Fruit fly (Drosophila melanogaster) whole organism, prepupa: ENCODE data around the gene CG14275.

ENCODE experiments used
- Blimp-1 ChIP-seq: fragments of 200-800 bp; sonication (Bioruptor generic); optimal IDR thresholded peaks from 3 replicates; lab custom pipeline; 2017; ENCODE audit warnings: missing biosample characterization, missing genetic modification characterization, mild to moderate bottlenecking, moderate library complexity, missing genetic modification reagents
- CG11762 ChIP-seq: fragments of 200-800 bp; sonication (Bioruptor generic); optimal IDR thresholded peaks from 3 replicates; lab custom pipeline; 2016; ENCODE audit warnings: missing biosample characterization, missing genetic modification characterization; ENCODE audit not compliant: insufficient read depth
- CG11902 ChIP-seq: fragments of 200-800 bp; sonication (Bioruptor generic); optimal IDR thresholded peaks from 3 replicates; lab custom pipeline; 2016; ENCODE audit warnings: missing biosample characterization, missing genetic modification characterization
- CG15336 ChIP-seq: fragments of 200-800 bp; sonication (Bioruptor generic); IDR thresholded peaks from 2 replicates; pipeline ENCODE4 v1.3.6; 2022; ENCODE audit warnings: missing biosample characterization, missing genetic modification characterization
- CG16779 ChIP-seq: fragments of 200-800 bp; sonication (Bioruptor generic); optimal IDR thresholded peaks from 3 replicates; lab custom pipeline; 2017; ENCODE audit warnings: missing biosample characterization, mild to moderate bottlenecking, missing genetic modification characterization
- CG3032 ChIP-seq: fragments of 200-800 bp; optimal IDR thresholded peaks from 2 replicates; lab custom pipeline; 2019; ENCODE audit warnings: missing biosample characterization, mild to moderate bottlenecking, missing genetic modification characterization, moderate library complexity
- CG32006 ChIP-seq: fragments of 200-800 bp; sonication (Bioruptor generic); optimal IDR thresholded peaks from 3 replicates; lab custom pipeline; 2017; ENCODE audit warnings: missing biosample characterization, mild to moderate bottlenecking, missing genetic modification characterization
- CG34406 ChIP-seq: fragments of 200-800 bp; sonication (Bioruptor generic); optimal IDR thresholded peaks from 3 replicates; lab custom pipeline; 2016; ENCODE audit warnings: missing biosample characterization, missing genetic modification characterization
- CG4318 ChIP-seq: fragments of 200-800 bp; sonication (Bioruptor generic); optimal IDR thresholded peaks from 3 replicates; lab custom pipeline; 2017; ENCODE audit warnings: missing biosample characterization, mild to moderate bottlenecking, missing genetic modification characterization
- CG6163 ChIP-seq: fragments of 200-800 bp; sonication (Bioruptor generic); IDR thresholded peaks from 3 replicates; pipeline ENCODE4 v1.3.6; 2022; ENCODE audit warnings: missing biosample characterization, missing genetic modification characterization
- CG6276 ChIP-seq: fragments of 200-800 bp; sonication (Bioruptor generic); optimal IDR thresholded peaks from 2 replicates; lab custom pipeline; 2017; ENCODE audit warnings: missing biosample characterization, mild to moderate bottlenecking, missing genetic modification characterization
- CG6808 ChIP-seq: fragments of 200-800 bp; sonication (Bioruptor generic); optimal IDR thresholded peaks from 3 replicates; lab custom pipeline; 2017; ENCODE audit warnings: missing biosample characterization, missing genetic modification characterization, mild to moderate bottlenecking, moderate library complexity, missing genetic modification reagents
- CG6854 ChIP-seq: fragments of 200-800 bp; sonication (Bioruptor generic); optimal IDR thresholded peaks from 2 replicates; lab custom pipeline; 2017; ENCODE audit warnings: missing biosample characterization, mild to moderate bottlenecking, missing genetic modification characterization
- CG8119 ChIP-seq: fragments of 200-800 bp; sonication (Bioruptor generic); IDR thresholded peaks from 3 replicates; pipeline ENCODE4 v1.3.6; 2022; ENCODE audit warnings: missing biosample characterization, missing genetic modification characterization
- CG8632 ChIP-seq: fragments of 200-800 bp; sonication (Bioruptor generic); optimal IDR thresholded peaks from 3 replicates; lab custom pipeline; 2016; ENCODE audit warnings: missing biosample characterization, missing genetic modification characterization
- CG9139 ChIP-seq: fragments of 200-800 bp; sonication (Bioruptor generic); optimal IDR thresholded peaks from 3 replicates; lab custom pipeline; 2017; ENCODE audit warnings: missing biosample characterization, mild to moderate bottlenecking, missing genetic modification characterization
- Eip75B ChIP-seq: fragments of 200-800 bp; sonication (Bioruptor generic); optimal IDR thresholded peaks from 3 replicates; lab custom pipeline; 2016; ENCODE audit warnings: missing biosample characterization, missing genetic modification characterization
- Eip78C ChIP-seq: fragments of 200-800 bp; sonication (Bioruptor generic); peaks from one replicate; lab custom pipeline; 2016; ENCODE audit warnings: missing biosample characterization, missing genetic modification characterization
- Ets96B ChIP-seq: fragments of 200-800 bp; optimal IDR thresholded peaks from 2 replicates; lab custom pipeline; 2019; ENCODE audit warnings: missing biosample characterization, mild to moderate bottlenecking, missing genetic modification characterization, moderate library complexity
- Gug ChIP-seq: fragments of 200-800 bp; sonication (Bioruptor generic); IDR thresholded peaks from 2 replicates; pipeline ENCODE4 v1.3.6; 2022; ENCODE audit warnings: missing biosample characterization, missing genetic modification characterization
- Hr39 ChIP-seq: fragments of 200-800 bp; sonication (Bioruptor generic); optimal IDR thresholded peaks from 2 replicates; lab custom pipeline; 2016; ENCODE audit warnings: missing biosample characterization, missing genetic modification characterization
- Hr4 ChIP-seq: fragments of 200-800 bp; sonication (Bioruptor generic); optimal IDR thresholded peaks from 3 replicates; lab custom pipeline; 2016; ENCODE audit warnings: missing biosample characterization, missing genetic modification characterization
- Smox ChIP-seq: fragments of 200-800 bp; sonication (Bioruptor generic); optimal IDR thresholded peaks from 3 replicates; lab custom pipeline; 2016; ENCODE audit warnings: missing biosample characterization, missing genetic modification characterization
- Sox14 ChIP-seq: fragments of 200-800 bp; sonication (Bioruptor generic); optimal IDR thresholded peaks from 3 replicates; lab custom pipeline; 2016; ENCODE audit warnings: missing biosample characterization, missing genetic modification characterization
- acj6 ChIP-seq: fragments of 200-800 bp; sonication (Bioruptor generic); optimal IDR thresholded peaks from 3 replicates; lab custom pipeline; 2016; ENCODE audit warnings: missing biosample characterization, missing genetic modification characterization
- cyc ChIP-seq: fragments of 200-800 bp; sonication (Bioruptor generic); optimal IDR thresholded peaks from 3 replicates; lab custom pipeline; 2016; ENCODE audit warnings: missing biosample characterization, missing genetic modification characterization
- dac ChIP-seq: fragments of 200-800 bp; sonication (Bioruptor generic); optimal IDR thresholded peaks from 2 replicates; lab custom pipeline; 2017; ENCODE audit warnings: missing biosample characterization, mild to moderate bottlenecking, missing genetic modification characterization
- dsx ChIP-seq: fragments of 200-800 bp; optimal IDR thresholded peaks from 3 replicates; lab custom pipeline; 2019; ENCODE audit warnings: missing biosample characterization, mild to moderate bottlenecking, missing genetic modification characterization, moderate library complexity; ENCODE audit not compliant: poor library complexity, severe bottlenecking
- eg ChIP-seq: fragments of 200-800 bp; sonication (Bioruptor generic); IDR thresholded peaks from 3 replicates; pipeline ENCODE4 v1.3.6; 2022; ENCODE audit warnings: missing biosample characterization, missing genetic modification characterization
- esn ChIP-seq: fragments of 200-800 bp; sonication (Bioruptor generic); optimal IDR thresholded peaks from 2 replicates; lab custom pipeline; 2016; ENCODE audit warnings: missing biosample characterization, mild to moderate bottlenecking, missing genetic modification characterization, moderate library complexity
- fd59A ChIP-seq: fragments of 200-800 bp; sonication (Bioruptor generic); optimal IDR thresholded peaks from 2 replicates; lab custom pipeline; 2017; ENCODE audit warnings: missing biosample characterization, mild to moderate bottlenecking, missing genetic modification characterization, missing genetic modification reagents
- fkh ChIP-seq: fragments of 200-800 bp; sonication (Bioruptor generic); optimal IDR thresholded peaks from 3 replicates; lab custom pipeline; 2017; ENCODE audit warnings: missing biosample characterization, mild to moderate bottlenecking, missing genetic modification characterization, moderate library complexity
- lz ChIP-seq: fragments of 200-800 bp; sonication (Bioruptor generic); optimal IDR thresholded peaks from 3 replicates; lab custom pipeline; 2016; ENCODE audit warnings: missing biosample characterization, missing genetic modification characterization
- net ChIP-seq: fragments of 200-800 bp; sonication (Bioruptor generic); optimal IDR thresholded peaks from 3 replicates; lab custom pipeline; 2016; ENCODE audit warnings: missing biosample characterization, missing genetic modification characterization
- pdm3 ChIP-seq: fragments of 200-800 bp; sonication (Bioruptor generic); optimal IDR thresholded peaks from 3 replicates; lab custom pipeline; 2016; ENCODE audit warnings: missing biosample characterization, missing genetic modification characterization
- salr ChIP-seq, 2 experiments: fragments of 200-800 bp; sonication (Bioruptor generic); optimal IDR thresholded peaks; 3 replicates each; lab custom pipeline; 2016 to 2018; ENCODE audit warnings: missing biosample characterization in 2 of 2, missing genetic modification characterization in 2 of 2, mild to moderate bottlenecking in 1 of 2
- spab ChIP-seq: fragments of 200-800 bp; sonication (Bioruptor generic); optimal IDR thresholded peaks from 2 replicates; lab custom pipeline; 2017; ENCODE audit warnings: missing biosample characterization, mild to moderate bottlenecking, missing genetic modification characterization, missing genetic modification reagents
- ss ChIP-seq, 2 experiments: fragments of 200-800 bp; sonication (Bioruptor generic); optimal IDR thresholded peaks; 2 replicates in 1 of 2; 3 replicates in 1 of 2; lab custom pipeline; 2017 to 2018; ENCODE audit warnings: mild to moderate bottlenecking in 2 of 2, missing biosample characterization in 2 of 2, missing genetic modification characterization in 2 of 2, moderate library complexity in 1 of 2
- svp ChIP-seq: fragments of 200-800 bp; sonication (Bioruptor generic); peaks from one replicate; lab custom pipeline; 2016; ENCODE audit warnings: missing biosample characterization, missing genetic modification characterization
- vri ChIP-seq: fragments of 200-800 bp; sonication (Bioruptor generic); optimal IDR thresholded peaks from 3 replicates; lab custom pipeline; 2016; ENCODE audit warnings: missing biosample characterization, mild to moderate bottlenecking, missing genetic modification characterization

CG14275 gene

DNA sequence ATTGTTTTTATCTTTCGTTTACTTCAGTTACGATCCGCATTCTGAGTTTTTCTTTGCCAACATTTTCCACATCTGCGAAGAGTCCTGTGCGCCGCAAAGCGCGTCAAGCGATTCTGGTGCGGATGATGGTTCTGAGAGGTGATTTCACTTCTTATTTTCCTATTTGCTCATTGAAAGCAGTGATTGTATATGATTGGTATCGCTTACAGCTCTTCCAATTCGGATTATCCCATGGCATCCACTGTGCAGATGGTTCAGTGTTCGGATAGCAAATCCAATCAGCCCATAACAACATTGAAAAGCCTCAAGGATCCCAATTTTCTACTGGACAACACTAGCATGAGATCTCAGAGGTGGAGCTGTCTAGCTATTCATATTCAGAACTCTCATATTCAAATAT, 22.6 kb upstream of the CG14275 start:
- no peak for TF ChIP-seq esn (GFP tag; lab: Kevin White, UChicago)
- no peak for TF ChIP-seq CG11762 (GFP tag; lab: Kevin White, UChicago)
- no peak for TF ChIP-seq Ets96B (tag; lab: Kevin White, UChicago)
- no peak for TF ChIP-seq Gug (GFP tag; lab: Robert Waterston, UW)
- TF ChIP-seq CG32006 (GFP tag; lab: Kevin White, UChicago) = no peak

DNA sequence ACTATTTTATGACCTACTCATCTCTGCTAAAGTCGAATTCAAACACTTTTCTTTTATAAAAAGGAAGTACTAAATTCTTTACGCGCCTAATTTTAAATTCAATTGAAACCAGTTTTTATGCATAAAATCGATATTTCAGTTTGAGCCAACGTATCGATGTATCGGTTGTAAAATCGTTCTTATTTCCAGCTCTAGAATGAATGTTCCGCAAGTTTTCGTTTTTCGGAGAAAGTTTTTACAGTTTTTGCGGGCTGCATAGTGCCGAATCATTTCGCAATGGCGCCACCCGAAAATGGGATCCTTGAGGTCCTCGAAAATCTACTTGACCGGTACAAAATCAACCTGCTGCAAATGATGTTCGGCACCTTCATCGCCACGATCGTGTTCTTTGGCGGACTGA, 21.8 kb upstream of the CG14275 start, which contains the start of gene CG7840:
CG7840 (plus strand) TSS at position 178 of the 400 bp plus-strand sequence.
- TF ChIP-seq CG16779 (tag; lab: Kevin White, UChicago) (no peak), Blimp-1 (GFP tag; lab: Kevin White, UChicago) (peak; percentile 14), dac (GFP tag; lab: Kevin White, UChicago) (no peak), Smox (GFP tag; lab: Kevin White, UChicago) (no peak)

dm6 chr2L:8307817-8308551, 19.3 kb upstream of the CG14275 start, which contains the start of the genes Ostgamma and Mettl14:
TSS of gene Ostgamma (minus strand) at chr2L:8308192.
TSS of gene Mettl14 (plus strand) at chr2L:8308427.
- TF ChIP-seq CG34406 (no peak), pdm3 (GFP tag; lab: Kevin White, UChicago) (no peak), lz (peak; percentile 29), Ets96B (tag; lab: Kevin White, UChicago) (no peak), eg (GFP tag; lab: Robert Waterston, UW) (no peak), CG15336 (GFP tag; lab: Robert Waterston, UW) (no peak), dsx (GFP tag; lab: Kevin White, UChicago) (peak; percentile 54), spab (no peak), Eip75B (GFP tag; lab: Kevin White, UChicago) (no peak), svp (GFP tag; lab: Kevin White, UChicago) (no peak), Blimp-1 (GFP tag; lab: Kevin White, UChicago) (no peak), vri (no peak), CG3032 (tag; lab: Kevin White, UChicago) (no peak), salr (GFP tag; optimal IDR thresholded peaks at IDR 0.05; lab: Kevin White, UChicago) (no peak), net (GFP tag; lab: Kevin White, UChicago) (no peak), CG8119 (GFP tag; lab: Robert Waterston, UW) (no peak), CG11902 (no peak), CG32006 (GFP tag; lab: Kevin White, UChicago) (no peak), esn (GFP tag; lab: Kevin White, UChicago) (peak; percentile 30), fkh (GFP tag; lab: Kevin White, UChicago) (peak; percentile 26), CG8632 (GFP tag; lab: Kevin White, UChicago) (no peak), ss (GFP tag; optimal IDR thresholded peaks at IDR 0.05; lab: Kevin White, UChicago) (no peak)
- TF ChIP-seq, all 60 proteins: peak for 4

DNA sequence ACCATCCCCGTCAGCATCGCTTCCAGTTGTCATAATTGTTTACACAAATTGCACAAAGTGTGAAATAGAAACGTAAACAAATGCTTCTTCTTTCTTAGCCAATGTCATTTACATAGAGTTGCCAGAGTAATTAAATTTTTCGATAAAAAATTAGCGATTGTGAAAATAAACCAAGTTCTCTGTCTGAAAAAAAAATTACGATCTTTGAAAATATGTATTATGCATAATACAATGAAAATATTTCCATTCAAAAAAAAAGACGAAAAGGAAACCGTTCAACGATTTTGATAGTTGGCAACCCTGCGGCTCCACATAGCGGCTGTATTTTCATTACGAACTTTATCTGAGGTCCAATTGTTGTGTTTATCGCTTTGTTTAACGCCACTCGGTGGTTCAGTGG, 16.2 kb upstream of the CG14275 start, which contains the start of the genes CG7810 and CG7806:
CG7810 (minus strand) TSS at position 105 of the 400 bp plus-strand sequence.
CG7806 (plus strand) TSS at position 309 of the 400 bp plus-strand sequence.
- peak; percentile 55 for TF ChIP-seq Blimp-1 (GFP tag; lab: Kevin White, UChicago)
- TF ChIP-seq pdm3 (GFP tag; lab: Kevin White, UChicago) = no peak
- peak; percentile 95 for TF ChIP-seq fkh (GFP tag; lab: Kevin White, UChicago)
- TF ChIP-seq eg (GFP tag; lab: Robert Waterston, UW) = no peak; the same call in 1 of the 3 replicates
- TF ChIP-seq fd59A (GFP tag; lab: Kevin White, UChicago) = peak; percentile 73
- peak; percentile 75 for TF ChIP-seq CG6854 (GFP tag; lab: Kevin White, UChicago)
- peak; percentile 92 for TF ChIP-seq lz
- peak; percentile 94 for TF ChIP-seq CG8119 (GFP tag; lab: Robert Waterston, UW)
- peak; percentile 88 for TF ChIP-seq Gug (GFP tag; lab: Robert Waterston, UW)
- peak; percentile 94 for TF ChIP-seq Sox14
- peak in 1 of 2 experiments; percentile 54 for TF ChIP-seq salr (GFP tag; optimal IDR thresholded peaks at IDR 0.05; lab: Kevin White, UChicago)
- no peak for TF ChIP-seq Hr4 (GFP tag; lab: Kevin White, UChicago)
- peak; percentile 93 for TF ChIP-seq CG34406
- peak; percentile 91 for TF ChIP-seq acj6
- peak; percentile 86 for TF ChIP-seq Ets96B (tag; lab: Kevin White, UChicago)
- peak; percentile 95 for TF ChIP-seq esn (GFP tag; lab: Kevin White, UChicago)
- no peak for TF ChIP-seq CG6276 (GFP tag; lab: Kevin White, UChicago)
- no peak for TF ChIP-seq ss (GFP tag; optimal IDR thresholded peaks at IDR 0.05; lab: Kevin White, UChicago)
- TF ChIP-seq CG9139 (GFP tag; lab: Kevin White, UChicago) = no peak
- peak; percentile 97 for TF ChIP-seq Eip78C (GFP tag; lab: Kevin White, UChicago)
- TF ChIP-seq CG4318 (GFP tag; lab: Kevin White, UChicago) = no peak
- no peak for TF ChIP-seq CG16779 (tag; lab: Kevin White, UChicago)
- no peak for TF ChIP-seq CG6808 (GFP tag; lab: Kevin White, UChicago)
- peak; percentile 91 for TF ChIP-seq Hr39 (GFP tag; lab: Kevin White, UChicago)
- peak; percentile 96 for TF ChIP-seq CG6163 (GFP tag; lab: Robert Waterston, UW)
- TF ChIP-seq spab = no peak
- no peak for TF ChIP-seq net (GFP tag; lab: Kevin White, UChicago)
- no peak for TF ChIP-seq Eip75B (GFP tag; lab: Kevin White, UChicago)
- TF ChIP-seq cyc (GFP tag; lab: Kevin White, UChicago) = peak; percentile 84
- TF ChIP-seq CG15336 (GFP tag; lab: Robert Waterston, UW) = peak; percentile 96
